Fruit fly (Drosophila melanogaster): Measurements from ENCODE around the gene Dtd.

DNA sequence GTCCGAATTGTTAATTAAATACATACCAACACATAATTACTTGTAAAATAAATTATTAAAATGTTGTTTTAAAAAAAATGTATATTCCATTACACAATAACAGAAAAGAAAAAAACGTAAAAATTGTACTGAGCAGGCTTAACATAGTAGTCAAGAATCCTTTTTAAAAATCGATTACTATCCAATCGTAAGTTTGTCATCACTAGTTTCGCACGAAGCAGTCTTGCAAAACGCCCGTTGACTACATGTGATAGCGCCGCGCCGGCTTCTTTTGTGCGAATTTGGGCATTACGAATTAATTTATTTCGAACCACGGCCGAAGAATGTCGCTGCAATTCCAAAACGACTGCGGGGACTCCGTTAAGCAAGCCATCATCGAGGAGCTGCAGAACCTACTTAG lies 17.5 kb upstream of the Dtd start, which contains the start of gene Ipo9:
- no peak for TF ChIP-seq Dll (optimal IDR thresholded peaks at IDR 0.05)
- no peak for TF ChIP-seq pan (optimal IDR thresholded peaks at IDR 0.05)
- TF ChIP-seq usp (GFP tag; optimal IDR thresholded peaks at IDR 0.05), result no peak
- no peak for TF ChIP-seq EcR (GFP tag; optimal IDR thresholded peaks at IDR 0.05)
- no peak for TF ChIP-seq psq (optimal IDR thresholded peaks at IDR 0.05)
- TF ChIP-seq CG8478 (optimal IDR thresholded peaks at IDR 0.05), result no peak

Data from whole organism.